Worm (Caenorhabditis elegans) whole organism, L1 larva: ENCODE data around the gene ZK218.4.

Source experiments
- C16A3.4 ChIP-seq: fragments of 150-350 bp; optimal IDR thresholded peaks from 2 replicates; lab custom pipeline; 2014; ENCODE audit warnings: missing biosample characterization, missing genetic modification characterization
- aha-1 ChIP-seq: fragments of 150-350 bp; optimal IDR thresholded peaks from 2 replicates; lab custom pipeline; 2014; ENCODE audit warnings: missing biosample characterization, missing genetic modification characterization
- ceh-90 ChIP-seq: sonication (generic microtip); optimal IDR thresholded peaks from 2 replicates; lab custom pipeline; 2016; ENCODE audit warnings: missing genetic modification characterization, missing compliant biosample characterization
- dpl-1 ChIP-seq, 3 experiments: fragments of 150-350 bp in 2 of 3; sonication (generic microtip) in 1 of 3; optimal IDR thresholded peaks; 2 replicates each; lab custom pipeline; 2014 to 2017; ENCODE audit warnings: missing biosample characterization in 3 of 3, missing genetic modification characterization in 3 of 3, missing genetic modification reagents in 3 of 3
- efl-1 ChIP-seq, 4 experiments: fragments of 150-350 bp; optimal IDR thresholded peaks in 3 of 4; peaks in 1 of 4; 1 replicate in 1 of 4; 2 replicates in 3 of 4; lab custom pipeline; 2014; ENCODE audit warnings: missing biosample characterization in 2 of 4, missing genetic modification characterization in 2 of 4, missing genetic modification reagents in 2 of 4
- elt-3 ChIP-seq, 6 experiments: fragments of 150-350 bp in 1 of 6; sonication (generic microtip); optimal IDR thresholded peaks; 2 replicates each; lab custom pipeline; 2017 to 2018; ENCODE audit warnings: missing biosample characterization in 6 of 6, missing genetic modification characterization in 6 of 6, inconsistent platforms in 1 of 6
- hlh-4 ChIP-seq: sonication (generic microtip); optimal IDR thresholded peaks from 2 replicates; lab custom pipeline; 2016; ENCODE audit warnings: mild to moderate bottlenecking, missing genetic modification characterization, missing compliant biosample characterization
- lin-13 ChIP-seq: fragments of 150-350 bp; optimal IDR thresholded peaks from 2 replicates; lab custom pipeline; 2014; ENCODE audit warnings: missing biosample characterization, missing genetic modification reagents, missing genetic modification characterization
- lin-15B ChIP-seq: fragments of 150-350 bp; sonication (generic microtip); optimal IDR thresholded peaks from 3 replicates; lab custom pipeline; 2014; ENCODE audit warnings: missing biosample characterization, missing genetic modification characterization
- lin-39 ChIP-seq: fragments of 150-350 bp; optimal IDR thresholded peaks from 2 replicates; lab custom pipeline; 2014; ENCODE audit warnings: missing biosample characterization, missing genetic modification reagents, missing genetic modification characterization
- lsy-2 ChIP-seq, 2 experiments: fragments of 150-350 bp; optimal IDR thresholded peaks; 2 replicates each; lab custom pipeline; 2014; ENCODE audit warnings: missing biosample characterization in 2 of 2, missing genetic modification characterization in 2 of 2
- nhr-77 ChIP-seq: fragments of 150-350 bp; optimal IDR thresholded peaks from 2 replicates; lab custom pipeline; 2014; ENCODE audit warnings: missing biosample characterization, missing genetic modification characterization
- nhr-85 ChIP-seq: sonication (generic microtip); peaks from one replicate; lab custom pipeline; 2016; ENCODE audit warnings: missing genetic modification characterization, inconsistent platforms, missing compliant biosample characterization
- nhr-90 ChIP-seq: sonication (generic microtip); optimal IDR thresholded peaks from 2 replicates; lab custom pipeline; 2016; ENCODE audit warnings: mild to moderate bottlenecking, missing genetic modification characterization, missing compliant biosample characterization; ENCODE audit not compliant: poor library complexity
- pax-3 ChIP-seq: fragments of 200-800 bp; sonication (Bioruptor generic); optimal IDR thresholded peaks from 2 replicates; lab custom pipeline; 2018; ENCODE audit warnings: mild to moderate bottlenecking, missing genetic modification characterization, moderate library complexity, missing compliant biosample characterization
- skn-1 ChIP-seq: fragments of 150-350 bp; optimal IDR thresholded peaks from 2 replicates; lab custom pipeline; 2014; ENCODE audit warnings: missing biosample characterization, missing genetic modification characterization
- snpc-4 ChIP-seq: fragments of 150-350 bp; optimal IDR thresholded peaks from 2 replicates; lab custom pipeline; 2014; ENCODE audit warnings: missing biosample characterization, missing genetic modification characterization
- sox-4 ChIP-seq: sonication (generic microtip); optimal IDR thresholded peaks from 2 replicates; lab custom pipeline; 2016; ENCODE audit warnings: missing genetic modification characterization, missing compliant biosample characterization
- unc-62 ChIP-seq: fragments of 150-350 bp; optimal IDR thresholded peaks from 2 replicates; lab custom pipeline; 2014; ENCODE audit warnings: missing biosample characterization, missing genetic modification reagents, missing genetic modification characterization
- ztf-4 ChIP-seq: fragments of 150-350 bp; optimal IDR thresholded peaks from 2 replicates; lab custom pipeline; 2014; ENCODE audit warnings: missing biosample characterization, missing genetic modification characterization

The ZK218.4 gene

DNA sequence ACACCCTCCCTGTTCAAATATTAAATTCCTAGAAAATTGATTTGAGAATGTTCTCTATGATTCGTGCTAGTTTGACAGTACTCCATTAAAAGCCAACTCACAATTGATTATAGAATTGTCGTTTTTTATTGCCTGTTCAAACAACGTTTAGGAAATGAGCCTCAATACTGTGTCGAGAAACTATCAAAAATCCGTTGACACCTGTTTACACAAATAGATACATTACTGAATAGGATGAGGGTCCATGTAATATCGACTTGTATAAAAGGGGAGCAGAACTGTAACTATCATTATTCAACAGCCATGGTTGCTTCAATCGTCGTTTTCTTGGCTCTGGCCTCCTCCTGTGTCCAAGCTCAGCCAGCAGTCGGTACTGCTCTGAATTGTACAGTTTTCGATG lies 2.2 kb downstream of the ZK218.4 start, which contains the start of gene ZK218.5:
Gene ZK218.5 (plus strand): TSS at position 301 of the 400 bp plus-strand sequence.
- TF ChIP-seq sox-4 (tag; lab: Kevin White, UChicago) (no peak), elt-3 (tag; optimal IDR thresholded peaks at IDR 0.05; lab: Kevin White, UChicago) (no peak), lin-15B (no peak), lin-39 (tag; lab: Kevin White, UChicago) (no peak)
- TF ChIP-seq, all 84 proteins: peak for 0

DNA sequence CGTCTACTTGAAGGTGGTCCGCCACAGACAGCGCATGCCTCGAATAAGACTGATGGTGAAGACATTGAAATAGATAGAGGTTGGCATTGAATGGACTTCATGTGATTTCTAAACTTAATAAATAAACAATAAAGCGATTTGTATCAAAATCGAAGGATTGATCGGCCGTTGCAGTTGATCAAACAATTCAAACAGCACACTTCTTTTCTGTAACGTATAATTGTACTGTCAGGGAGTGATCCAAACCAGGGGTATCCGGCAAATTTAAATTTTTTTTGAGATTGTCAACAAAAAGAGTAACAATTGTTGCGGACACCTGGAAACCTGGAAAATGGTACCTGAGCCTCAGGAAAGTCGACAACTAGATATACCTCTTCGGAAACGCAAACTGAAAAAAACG lies 5.9 kb downstream of the ZK218.4 start, which contains the start of gene nhr-248:
Gene nhr-248 (minus strand): TSS at position 101 of the 400 bp plus-strand sequence.
- TF ChIP-seq efl-1 (optimal IDR thresholded peaks at IDR 0.05; lab: Kevin White, UChicago) = no peak
- TF ChIP-seq efl-1 (GFP tag; optimal IDR thresholded peaks at IDR 0.05 in 1 of 2; lab: Kevin White, UChicago) = peak in 1 of 2 experiments; percentile 66
- TF ChIP-seq aha-1 = no peak

DNA sequence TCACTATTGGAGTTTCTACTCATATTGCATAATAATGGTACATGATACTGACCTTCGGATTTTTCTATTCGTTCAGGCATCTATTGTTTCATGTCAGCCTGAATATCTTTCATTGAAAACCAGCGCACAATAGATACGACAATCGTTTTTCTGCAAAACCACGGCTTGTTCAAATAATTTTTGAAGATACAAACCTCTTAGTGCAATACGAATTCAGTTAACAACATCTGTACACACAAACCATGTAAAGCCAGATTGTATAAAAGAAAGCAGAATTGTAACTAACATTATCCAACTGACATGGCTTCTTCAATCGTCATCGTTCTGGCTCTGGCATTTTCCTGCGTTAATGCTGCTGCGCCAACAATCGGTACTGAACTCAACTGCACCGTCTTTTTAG lies 6.8 kb downstream of the ZK218.4 start, which contains the start of gene ZK218.7:
Gene ZK218.7 (plus strand): TSS at position 301 of the 400 bp plus-strand sequence.
- TF ChIP-seq efl-1 (optimal IDR thresholded peaks at IDR 0.05; lab: Kevin White, UChicago) (no peak), efl-1 (GFP tag; optimal IDR thresholded peaks at IDR 0.05 in 1 of 2; lab: Kevin White, UChicago) (peak in 1 of 2 experiments; percentile 28), C16A3.4 (tag; lab: Kevin White, UChicago) (no peak)

DNA sequence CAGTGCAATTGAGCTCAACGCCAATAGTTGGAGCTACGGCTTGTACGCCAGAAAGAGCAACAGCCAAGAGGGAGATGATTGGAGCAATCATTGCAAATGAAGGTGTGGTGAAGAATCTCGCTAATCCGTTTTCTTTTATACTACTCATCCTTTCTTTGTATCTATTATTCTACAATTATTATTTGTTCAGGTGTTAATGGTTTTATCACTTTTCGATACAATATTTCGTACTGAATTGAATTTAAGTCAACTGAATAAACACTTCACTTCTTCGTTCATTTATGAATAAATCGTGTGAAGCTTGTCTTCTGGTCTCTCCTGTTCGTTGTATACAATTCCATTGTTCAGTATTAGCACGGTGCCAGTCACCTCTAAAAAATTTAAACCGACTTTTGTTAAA lies 9.7 kb downstream of the ZK218.4 start, which contains the start of gene ZK218.11:
Gene ZK218.11 (minus strand): TSS at position 101 of the 400 bp plus-strand sequence.
- no peak for TF ChIP-seq nhr-90 (tag; lab: Kevin White, UChicago)
- no peak for TF ChIP-seq ceh-90
- no peak for TF ChIP-seq ztf-4 (tag; lab: Kevin White, UChicago)
- TF ChIP-seq skn-1 (tag; lab: Kevin White, UChicago) = no peak
- TF ChIP-seq lin-13 = no peak
- TF ChIP-seq nhr-85 (tag; lab: Kevin White, UChicago) = no peak
- TF ChIP-seq lin-15B = no peak
- TF ChIP-seq unc-62 = no peak
- no peak for TF ChIP-seq dpl-1 (GFP tag; optimal IDR thresholded peaks at IDR 0.05; lab: Kevin White, UChicago)
- no peak for TF ChIP-seq nhr-77 (tag; lab: Kevin White, UChicago)
- TF ChIP-seq pax-3 (tag; lab: Kevin White, UChicago) = no peak
- TF ChIP-seq lsy-2 (tag; optimal IDR thresholded peaks at IDR 0.05; lab: Kevin White, UChicago) = no peak
- no peak for TF ChIP-seq hlh-4
- no peak for TF ChIP-seq snpc-4 (tag; lab: Kevin White, UChicago)
- TF ChIP-seq aha-1 = no peak
